Fruit fly (Drosophila melanogaster) whole organism, embryonic: ENCODE results near the gene Hap40.

ENCODE experiments used
- Ada2b ChIP-seq: fragments of 200-800 bp; sonication (Bioruptor generic); IDR thresholded peaks from 2 replicates; pipeline ENCODE4 v1.3.6; 2022; ENCODE audit warnings: missing biosample characterization, missing genetic modification characterization
- Bteb2 ChIP-seq: fragments of 200-800 bp; sonication (Bioruptor generic); optimal IDR thresholded peaks from 2 replicates; lab custom pipeline; 2016; ENCODE audit warnings: missing biosample characterization, missing genetic modification characterization
- CG10321 ChIP-seq: fragments of 200-800 bp; sonication (Bioruptor generic); IDR thresholded peaks from 2 replicates; pipeline ENCODE4 v1.3.6; 2022; ENCODE audit warnings: missing biosample characterization, missing genetic modification characterization
- CG11093 ChIP-seq: fragments of 200-800 bp; sonication (Bioruptor generic); IDR thresholded peaks from 3 replicates; pipeline ENCODE4 v1.3.6; 2022; ENCODE audit warnings: missing biosample characterization, missing genetic modification characterization
- CG13624 ChIP-seq: fragments of 200-800 bp; sonication (Bioruptor generic); optimal IDR thresholded peaks from 2 replicates; lab custom pipeline; 2016; ENCODE audit warnings: missing biosample characterization, missing genetic modification characterization
- CG15073 ChIP-seq: fragments of 200-800 bp; sonication (Bioruptor generic); optimal IDR thresholded peaks from 2 replicates; lab custom pipeline; 2016; ENCODE audit warnings: missing biosample characterization, missing genetic modification characterization
- CG15696 ChIP-seq: fragments of 200-800 bp; sonication (Bioruptor generic); optimal IDR thresholded peaks from 2 replicates; lab custom pipeline; 2019; ENCODE audit warnings: missing biosample characterization, mild to moderate bottlenecking, missing genetic modification characterization, moderate library complexity
- CG17361 ChIP-seq: fragments of 200-800 bp; sonication (Bioruptor generic); IDR thresholded peaks from 3 replicates; pipeline ENCODE4 v1.3.6; 2022; ENCODE audit warnings: missing biosample characterization, missing genetic modification characterization
- CG17385 ChIP-seq: fragments of 200-800 bp; sonication (Bioruptor generic); optimal IDR thresholded peaks from 3 replicates; lab custom pipeline; 2018; ENCODE audit warnings: missing biosample characterization, mild to moderate bottlenecking, missing genetic modification characterization
- CG17612 ChIP-seq: fragments of 200-800 bp; sonication (Bioruptor generic); IDR thresholded peaks from 2 replicates; pipeline ENCODE4 v1.3.6; 2022; ENCODE audit warnings: missing biosample characterization, missing genetic modification characterization
- CG33213 ChIP-seq: fragments of 200-800 bp; sonication (Bioruptor generic); optimal IDR thresholded peaks from 3 replicates; lab custom pipeline; 2016; ENCODE audit warnings: missing biosample characterization, missing genetic modification characterization
- CG34422 ChIP-seq: fragments of 200-800 bp; sonication (Bioruptor generic); IDR thresholded peaks from 3 replicates; pipeline ENCODE4 v1.3.6; 2022; ENCODE audit warnings: missing biosample characterization, missing genetic modification characterization
- CG4360 ChIP-seq: fragments of 200-800 bp; sonication (Bioruptor generic); IDR thresholded peaks from 2 replicates; pipeline ENCODE4 v1.3.6; 2022; ENCODE audit warnings: missing biosample characterization, missing genetic modification characterization
- CG43689 ChIP-seq: fragments of 200-800 bp; sonication (Bioruptor generic); IDR thresholded peaks from 2 replicates; pipeline ENCODE4 v1.3.6; 2022; ENCODE audit warnings: missing biosample characterization, missing genetic modification characterization
- CG6813 ChIP-seq: fragments of 200-800 bp; sonication (Bioruptor generic); optimal IDR thresholded peaks from 2 replicates; lab custom pipeline; 2017; ENCODE audit warnings: missing biosample characterization, missing genetic modification characterization, mild to moderate bottlenecking, moderate library complexity, missing genetic modification reagents
- CG8765 ChIP-seq: fragments of 200-800 bp; sonication (Bioruptor generic); IDR thresholded peaks from 2 replicates; pipeline ENCODE4 v1.3.6; 2022; ENCODE audit warnings: missing biosample characterization, missing genetic modification characterization
- CG8924 ChIP-seq: fragments of 200-800 bp; optimal IDR thresholded peaks from 3 replicates; lab custom pipeline; 2019; ENCODE audit warnings: missing biosample characterization, mild to moderate bottlenecking, missing genetic modification characterization, moderate library complexity
- Dbx ChIP-seq: fragments of 200-800 bp; sonication (Bioruptor generic); IDR thresholded peaks from 3 replicates; pipeline ENCODE4 v1.3.6; 2022; ENCODE audit warnings: missing biosample characterization, missing genetic modification characterization
- Dek ChIP-seq: fragments of 200-800 bp; sonication (Bioruptor generic); optimal IDR thresholded peaks from 3 replicates; lab custom pipeline; 2019; ENCODE audit warnings: missing biosample characterization, mild to moderate bottlenecking, missing genetic modification characterization, moderate library complexity
- HHEX ChIP-seq: fragments of 200-800 bp; sonication (Bioruptor generic); optimal IDR thresholded peaks from 3 replicates; lab custom pipeline; 2017; ENCODE audit warnings: missing biosample characterization, mild to moderate bottlenecking, missing genetic modification characterization, missing genetic modification reagents
- HLH4C ChIP-seq: fragments of 200-800 bp; sonication (Bioruptor generic); IDR thresholded peaks from 3 replicates; pipeline ENCODE4 v1.3.6; 2022; ENCODE audit warnings: missing biosample characterization, missing genetic modification characterization; ENCODE audit not compliant: partially characterized antibody
- Meics ChIP-seq: fragments of 200-800 bp; sonication (Bioruptor generic); optimal IDR thresholded peaks from 2 replicates; lab custom pipeline; 2017; ENCODE audit warnings: missing biosample characterization, mild to moderate bottlenecking, missing genetic modification characterization
- Myb ChIP-seq: fragments of 200-800 bp; sonication (Bioruptor generic); optimal IDR thresholded peaks from 2 replicates; lab custom pipeline; 2016; ENCODE audit warnings: missing biosample characterization, missing genetic modification characterization
- Six4 ChIP-seq: fragments of 200-800 bp; sonication (Bioruptor generic); optimal IDR thresholded peaks from 2 replicates; lab custom pipeline; 2016; ENCODE audit warnings: missing biosample characterization, missing genetic modification characterization
- Sry-β ChIP-seq: fragments of 200-800 bp; sonication (Bioruptor generic); optimal IDR thresholded peaks from 2 replicates; lab custom pipeline; 2018; ENCODE audit warnings: missing biosample characterization, mild to moderate bottlenecking, missing genetic modification characterization, moderate library complexity
- aop ChIP-seq: fragments of 200-800 bp; sonication (Bioruptor generic); IDR thresholded peaks from 2 replicates; pipeline ENCODE4 v1.3.6; 2022; ENCODE audit warnings: missing biosample characterization, missing genetic modification characterization
- bcd ChIP-seq: fragments of 200-800 bp; sonication (Bioruptor generic); optimal IDR thresholded peaks from 2 replicates; lab custom pipeline; 2017; ENCODE audit warnings: missing biosample characterization, mild to moderate bottlenecking, missing genetic modification characterization
- disco-r ChIP-seq: fragments of 200-800 bp; sonication (Bioruptor generic); optimal IDR thresholded peaks from 2 replicates; lab custom pipeline; 2016; ENCODE audit warnings: missing biosample characterization, missing genetic modification characterization
- fu2 ChIP-seq: fragments of 200-800 bp; sonication (Bioruptor generic); optimal IDR thresholded peaks from 2 replicates; lab custom pipeline; 2016; ENCODE audit warnings: missing biosample characterization, missing genetic modification characterization
- gcm ChIP-seq: fragments of 200-800 bp; sonication (Bioruptor generic); optimal IDR thresholded peaks from 2 replicates; lab custom pipeline; 2019; ENCODE audit warnings: missing biosample characterization, mild to moderate bottlenecking, missing genetic modification characterization, moderate library complexity
- gfzf ChIP-seq: fragments of 200-800 bp; sonication (Bioruptor generic); optimal IDR thresholded peaks from 2 replicates; lab custom pipeline; 2016; ENCODE audit warnings: missing biosample characterization, mild to moderate bottlenecking, missing genetic modification characterization, moderate library complexity
- grn ChIP-seq: fragments of 200-800 bp; sonication (Bioruptor generic); optimal IDR thresholded peaks from 3 replicates; lab custom pipeline; 2017; ENCODE audit warnings: missing biosample characterization, missing genetic modification characterization
- nau ChIP-seq: fragments of 200-800 bp; sonication (Bioruptor generic); optimal IDR thresholded peaks from 3 replicates; lab custom pipeline; 2017; ENCODE audit warnings: missing biosample characterization, mild to moderate bottlenecking, missing genetic modification characterization, missing genetic modification reagents
- oc ChIP-seq: fragments of 200-800 bp; sonication (Bioruptor generic); optimal IDR thresholded peaks from 2 replicates; lab custom pipeline; 2018; ENCODE audit warnings: missing biosample characterization, mild to moderate bottlenecking, missing genetic modification characterization, moderate library complexity
- onecut ChIP-seq: fragments of 200-800 bp; sonication (Bioruptor generic); IDR thresholded peaks from 2 replicates; pipeline ENCODE4 v1.3.6; 2022; ENCODE audit warnings: missing biosample characterization, missing genetic modification characterization
- org-1 ChIP-seq: fragments of 200-800 bp; sonication (Bioruptor generic); optimal IDR thresholded peaks from 2 replicates; lab custom pipeline; 2017; ENCODE audit warnings: missing biosample characterization, missing genetic modification characterization
- pita ChIP-seq: fragments of 200-800 bp; sonication (Bioruptor generic); optimal IDR thresholded peaks from 2 replicates; lab custom pipeline; 2017; ENCODE audit warnings: missing biosample characterization, mild to moderate bottlenecking, missing genetic modification characterization
- prd ChIP-seq, 3 experiments: fragments of >200 bp in 2 of 3; fragments of 200-800 bp in 1 of 3; sonication (Bioruptor generic) in 1 of 3; optimal IDR thresholded peaks in 2 of 3; IDR thresholded peaks in 1 of 3; 2 replicates in 2 of 3; 3 replicates in 1 of 3; pipeline versions ENCODE4 v1.3.6 to Lab custom; 2017 to 2022; ENCODE audit warnings: missing biosample characterization in 1 of 3, missing genetic modification characterization in 1 of 3
- psq ChIP-seq: fragments of 200-800 bp; sonication (Bioruptor generic); optimal IDR thresholded peaks from 2 replicates; lab custom pipeline; 2017; ENCODE audit warnings: missing biosample characterization, missing genetic modification characterization
- ranshi ChIP-seq: fragments of 200-800 bp; sonication (Bioruptor generic); IDR thresholded peaks from 2 replicates; pipeline ENCODE4 v1.3.6; 2022; ENCODE audit warnings: missing biosample characterization, missing genetic modification characterization
- repo ChIP-seq: fragments of 200-800 bp; sonication (Bioruptor generic); optimal IDR thresholded peaks from 2 replicates; lab custom pipeline; 2016; ENCODE audit warnings: missing biosample characterization, missing genetic modification characterization
- sd ChIP-seq: fragments of 200-800 bp; sonication (Bioruptor generic); optimal IDR thresholded peaks from 3 replicates; lab custom pipeline; 2018; ENCODE audit warnings: missing biosample characterization, mild to moderate bottlenecking, missing genetic modification characterization, moderate library complexity
- sens-2 ChIP-seq: fragments of 200-800 bp; sonication (Bioruptor generic); IDR thresholded peaks from 2 replicates; pipeline ENCODE4 v1.3.6; 2022; ENCODE audit warnings: missing biosample characterization, missing genetic modification characterization
- ssp ChIP-seq: fragments of 200-800 bp; sonication (Bioruptor generic); IDR thresholded peaks from 2 replicates; pipeline ENCODE4 v1.3.6; 2022; ENCODE audit warnings: missing biosample characterization, missing genetic modification characterization
- tll ChIP-seq, 2 experiments: fragments of 200-800 bp in 1 of 2; fragments of >200 bp in 1 of 2; sonication (Bioruptor generic) in 1 of 2; optimal IDR thresholded peaks; 2 replicates each; lab custom pipeline; 2017 to 2019; ENCODE audit warnings: missing biosample characterization in 2 of 2, missing genetic modification characterization in 2 of 2, mild to moderate bottlenecking in 1 of 2, moderate library complexity in 1 of 2
- trem ChIP-seq: fragments of 200-800 bp; optimal IDR thresholded peaks from 3 replicates; lab custom pipeline; 2019; ENCODE audit warnings: missing biosample characterization, mild to moderate bottlenecking, missing genetic modification characterization, moderate library complexity
- twi ChIP-seq: fragments of 200-800 bp; optimal IDR thresholded peaks from 2 replicates; lab custom pipeline; 2019; ENCODE audit warnings: missing biosample characterization, mild to moderate bottlenecking, missing genetic modification characterization, moderate library complexity
- zen2 ChIP-seq: fragments of 200-800 bp; sonication (Bioruptor generic); IDR thresholded peaks from 3 replicates; pipeline ENCODE4 v1.3.6; 2022; ENCODE audit warnings: missing biosample characterization, missing genetic modification characterization; ENCODE audit not compliant: partially characterized antibody
- zfh2 ChIP-seq: fragments of 200-800 bp; sonication (Bioruptor generic); optimal IDR thresholded peaks from 2 replicates; lab custom pipeline; 2016; ENCODE audit warnings: missing biosample characterization, missing genetic modification characterization

Hap40 gene

DNA sequence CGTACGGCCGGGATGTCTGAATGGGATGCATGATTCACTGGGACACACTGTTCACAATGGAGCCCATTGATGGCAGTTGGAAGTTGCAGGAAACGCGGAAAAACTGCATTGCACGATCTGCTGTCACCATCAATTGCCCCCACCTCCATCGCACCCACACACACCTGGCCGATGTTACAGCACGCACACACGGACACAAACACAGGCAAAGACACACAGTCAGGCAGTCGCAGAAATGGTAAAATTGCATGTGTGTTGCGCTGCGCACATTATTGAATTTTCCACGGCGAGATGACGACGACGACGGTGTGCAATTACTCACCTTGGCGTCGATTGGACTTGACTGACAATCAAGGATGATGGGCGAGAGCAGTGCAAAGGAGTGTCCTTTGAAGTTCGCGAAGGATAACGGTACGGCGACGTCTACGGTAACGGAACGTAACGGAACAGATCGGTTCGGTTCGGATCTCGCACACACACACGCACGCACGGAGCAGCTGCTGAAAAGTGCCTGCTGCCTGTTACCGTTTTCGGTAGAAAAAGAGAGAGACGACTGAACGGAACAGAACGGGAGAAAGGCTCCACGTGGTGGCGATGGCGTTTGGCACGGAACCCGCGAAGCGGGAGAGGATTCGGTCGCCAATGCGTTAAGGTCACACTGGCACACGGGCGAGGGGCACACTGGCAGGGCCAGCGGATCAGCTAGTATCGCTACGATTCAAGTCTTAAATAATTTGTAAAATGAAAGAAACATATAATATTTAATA lies 6.2 kb downstream of the Hap40 start, which contains the start of the genes CG9281 and CG15601 (continued):
- TF ChIP-seq aop (no peak), CG8924 (no peak), CG4360 (GFP tag; lab: Robert Waterston, UW) (no peak), CG15073 (GFP tag; lab: Kevin White, UChicago) (no peak), nau (GFP tag; lab: Kevin White, UChicago) (no peak), Six4 (no peak), repo (GFP tag; lab: Kevin White, UChicago) (no peak), prd (optimal IDR thresholded peaks at IDR 0.05; lab: Kevin White, UChicago) (no peak), prd (GFP tag; IDR thresholded peaks at IDR 0.05; lab: Robert Waterston, UW) (no peak), CG43689 (GFP tag; lab: Robert Waterston, UW) (no peak), CG6813 (no peak), zfh2 (GFP tag; lab: Kevin White, UChicago) (no peak), CG13624 (GFP tag; lab: Kevin White, UChicago) (no peak), Bteb2 (GFP tag; lab: Kevin White, UChicago) (no peak), gcm (GFP tag; lab: Kevin White, UChicago) (no peak), CG17612 (GFP tag; lab: Robert Waterston, UW) (no peak), sens-2 (no peak), CG17361 (GFP tag; lab: Robert Waterston, UW) (0 out of 3 replicates have a peak, but pooled peaks have one; percentile 36), CG8765 (GFP tag; lab: Robert Waterston, UW) (no peak), Myb (peak; percentile 11), oc (tag; lab: Kevin White, UChicago) (no peak), ssp (GFP tag; lab: Robert Waterston, UW) (no peak), Sry-β (no peak), zen2 (GFP tag; lab: Robert Waterston, UW) (no peak), gfzf (GFP tag; lab: Kevin White, UChicago) (peak; percentile 80), trem (tag; lab: Kevin White, UChicago) (peak; percentile 48), Meics (GFP tag; lab: Kevin White, UChicago) (peak; percentile 25), CG15696 (tag; lab: Kevin White, UChicago) (no peak), CG33213 (GFP tag; lab: Kevin White, UChicago) (peak; percentile 10), fu2 (GFP tag; lab: Kevin White, UChicago) (no peak), grn (no peak), Ada2b (GFP tag; lab: Robert Waterston, UW) (no peak), HHEX (no peak), HLH4C (GFP tag; lab: Robert Waterston, UW) (no peak), sd (no peak), pita (GFP tag; lab: Kevin White, UChicago) (no peak), Dek (tag; lab: Kevin White, UChicago) (no peak), bcd (GFP tag; lab: Kevin White, UChicago) (no peak), CG10321 (GFP tag; lab: Robert Waterston, UW) (no peak), psq (GFP tag; lab: Kevin White, UChicago) (no peak), CG17385 (GFP tag; lab: Kevin White, UChicago) (peak; percentile 87), tll (GFP tag; optimal IDR thresholded peaks at IDR 0.05; lab: Kevin White, UChicago) (no peak), ranshi (no peak), org-1 (no peak), CG34422 (peak; percentile 53; the same call in 1 of the 3 replicates), Dbx (GFP tag; lab: Robert Waterston, UW) (no peak), onecut (GFP tag; lab: Robert Waterston, UW) (peak; percentile 86), CG11093 (GFP tag; lab: Robert Waterston, UW) (no peak), twi (tag; lab: Kevin White, UChicago) (no peak), disco-r (GFP tag; lab: Kevin White, UChicago) (no peak)
